Fruit fly (Drosophila melanogaster) whole organism, embryonic: ENCODE data around the gene CG10137.
A peak's percentile ranks its signal among the peaks of the same experiment; 100 is the strongest.

Experiments
- CG10209 ChIP-seq: fragments of 200-800 bp; sonication (Bioruptor generic); optimal IDR thresholded peaks from 3 replicates; lab custom pipeline; 2017; ENCODE audit warnings: missing biosample characterization, mild to moderate bottlenecking, missing genetic modification characterization, missing genetic modification reagents
- CG1024 ChIP-seq: fragments of 200-800 bp; sonication (Bioruptor generic); IDR thresholded peaks from 2 replicates; pipeline ENCODE4 v1.3.6; 2022; ENCODE audit warnings: missing biosample characterization, missing genetic modification characterization
- CG11695 ChIP-seq: fragments of 200-800 bp; sonication (Bioruptor generic); IDR thresholded peaks from 3 replicates; pipeline ENCODE4 v1.3.6; 2022; ENCODE audit warnings: missing biosample characterization, missing genetic modification characterization
- CG12236 ChIP-seq: fragments of 200-800 bp; sonication (Bioruptor generic); optimal IDR thresholded peaks from 2 replicates; lab custom pipeline; 2016; ENCODE audit warnings: missing biosample characterization, missing genetic modification characterization
- CG12299 ChIP-seq: fragments of 200-800 bp; sonication (Bioruptor generic); optimal IDR thresholded peaks from 2 replicates; lab custom pipeline; 2018; ENCODE audit warnings: missing biosample characterization, mild to moderate bottlenecking, missing genetic modification characterization
- CG12659 ChIP-seq: fragments of 200-800 bp; sonication (Bioruptor generic); optimal IDR thresholded peaks from 3 replicates; lab custom pipeline; 2017; ENCODE audit warnings: mild to moderate bottlenecking, missing biosample characterization, missing genetic modification reagents, missing genetic modification characterization
- CG13624 ChIP-seq: fragments of 200-800 bp; sonication (Bioruptor generic); optimal IDR thresholded peaks from 2 replicates; lab custom pipeline; 2016; ENCODE audit warnings: missing biosample characterization, missing genetic modification characterization
- CG13775 ChIP-seq: fragments of 200-800 bp; sonication (Bioruptor generic); optimal IDR thresholded peaks from 3 replicates; lab custom pipeline; 2017; ENCODE audit warnings: missing biosample characterization, mild to moderate bottlenecking, missing genetic modification characterization
- CG15514 ChIP-seq: fragments of 200-800 bp; sonication (Bioruptor generic); optimal IDR thresholded peaks from 3 replicates; lab custom pipeline; 2017; ENCODE audit warnings: missing biosample characterization, missing genetic modification characterization, mild to moderate bottlenecking, moderate library complexity, missing genetic modification reagents
- CG16779 ChIP-seq: fragments of 200-800 bp; sonication (Bioruptor generic); IDR thresholded peaks from 2 replicates; pipeline ENCODE4 v1.3.6; 2022; ENCODE audit warnings: missing biosample characterization, missing genetic modification characterization
- CG17359 ChIP-seq: fragments of 200-800 bp; sonication (Bioruptor generic); optimal IDR thresholded peaks from 3 replicates; lab custom pipeline; 2018; ENCODE audit warnings: missing biosample characterization, mild to moderate bottlenecking, missing genetic modification characterization, moderate library complexity
- CG1832 ChIP-seq: fragments of 200-800 bp; sonication (Bioruptor generic); optimal IDR thresholded peaks from 2 replicates; lab custom pipeline; 2017; ENCODE audit warnings: missing biosample characterization, mild to moderate bottlenecking, missing genetic modification characterization, inconsistent platforms
- CG31224 ChIP-seq: fragments of 200-800 bp; sonication (Bioruptor generic); IDR thresholded peaks from 2 replicates; pipeline ENCODE4 v1.3.6; 2022; ENCODE audit warnings: missing biosample characterization, missing genetic modification characterization
- CG31441 ChIP-seq: fragments of 200-800 bp; sonication (Bioruptor generic); IDR thresholded peaks from 2 replicates; pipeline ENCODE4 v1.3.6; 2022; ENCODE audit warnings: missing biosample characterization, missing genetic modification characterization
- CG3726 ChIP-seq: fragments of 200-800 bp; sonication (Bioruptor generic); IDR thresholded peaks from 3 replicates; pipeline ENCODE4, ENCODE4 v1.3.6; 2022; ENCODE audit warnings: missing biosample characterization, missing genetic modification characterization
- CG5953 ChIP-seq: fragments of 200-800 bp; sonication (Bioruptor generic); IDR thresholded peaks from 2 replicates; pipeline ENCODE4 v1.3.6; 2022; ENCODE audit warnings: missing biosample characterization, missing genetic modification characterization
- CG6254 ChIP-seq: fragments of 200-800 bp; sonication (Bioruptor generic); optimal IDR thresholded peaks from 3 replicates; lab custom pipeline; 2017; ENCODE audit warnings: mild to moderate bottlenecking, missing biosample characterization, missing genetic modification reagents, missing genetic modification characterization
- CG6272 ChIP-seq: fragments of 200-800 bp; sonication (Bioruptor generic); IDR thresholded peaks from 2 replicates; pipeline ENCODE4 v1.3.6; 2022; ENCODE audit warnings: missing biosample characterization, missing genetic modification characterization
- CG6689 ChIP-seq: fragments of 200-800 bp; sonication (Bioruptor generic); IDR thresholded peaks from 2 replicates; pipeline ENCODE4 v1.3.6; 2022; ENCODE audit warnings: missing biosample characterization, missing genetic modification characterization
- CG8281 ChIP-seq: fragments of 200-800 bp; sonication (Bioruptor generic); optimal IDR thresholded peaks from 2 replicates; lab custom pipeline; 2018; ENCODE audit warnings: missing biosample characterization, mild to moderate bottlenecking, missing genetic modification characterization, moderate library complexity
- CG9609 ChIP-seq: fragments of 200-800 bp; sonication (Bioruptor generic); optimal IDR thresholded peaks from 3 replicates; lab custom pipeline; 2016; ENCODE audit warnings: missing biosample characterization, missing genetic modification characterization
- Ets65A ChIP-seq: fragments of 200-800 bp; sonication (Bioruptor generic); peaks from one replicate; lab custom pipeline; 2016; ENCODE audit warnings: missing biosample characterization, missing genetic modification characterization
- Ets97D ChIP-seq: fragments of 200-800 bp; sonication (Bioruptor generic); optimal IDR thresholded peaks from 3 replicates; lab custom pipeline; 2016; ENCODE audit warnings: missing biosample characterization, missing genetic modification characterization
- Fer1 ChIP-seq: fragments of 200-800 bp; sonication (Bioruptor generic); optimal IDR thresholded peaks from 2 replicates; lab custom pipeline; 2017; ENCODE audit warnings: missing biosample characterization, mild to moderate bottlenecking, missing genetic modification characterization
- Gug ChIP-seq: fragments of 200-800 bp; sonication (Bioruptor generic); IDR thresholded peaks from 4 replicates; pipeline ENCODE4 v1.3.6; 2022; ENCODE audit warnings: missing biosample characterization, missing genetic modification characterization
- HmgD ChIP-seq: fragments of 200-800 bp; sonication (Bioruptor generic); optimal IDR thresholded peaks from 3 replicates; lab custom pipeline; 2016; ENCODE audit warnings: missing biosample characterization, missing genetic modification characterization
- HmgZ ChIP-seq: fragments of 200-800 bp; sonication (Bioruptor generic); optimal IDR thresholded peaks from 2 replicates; lab custom pipeline; 2018; ENCODE audit warnings: missing biosample characterization, mild to moderate bottlenecking, missing genetic modification characterization
- Hr3 ChIP-seq: fragments of 200-800 bp; sonication (Bioruptor generic); optimal IDR thresholded peaks from 3 replicates; lab custom pipeline; 2016; ENCODE audit warnings: missing biosample characterization, missing genetic modification characterization
- Lhr ChIP-seq: fragments of 200-800 bp; sonication (Bioruptor generic); optimal IDR thresholded peaks from 3 replicates; lab custom pipeline; 2017; ENCODE audit warnings: mild to moderate bottlenecking, missing biosample characterization, missing genetic modification reagents, missing genetic modification characterization
- MBD-R2 ChIP-seq: fragments of 200-800 bp; sonication (Bioruptor generic); IDR thresholded peaks from 2 replicates; pipeline ENCODE4 v1.3.6; 2022; ENCODE audit warnings: missing biosample characterization, missing genetic modification characterization
- Meics ChIP-seq: fragments of 200-800 bp; sonication (Bioruptor generic); optimal IDR thresholded peaks from 2 replicates; lab custom pipeline; 2017; ENCODE audit warnings: missing biosample characterization, mild to moderate bottlenecking, missing genetic modification characterization
- Sry-β ChIP-seq: fragments of 200-800 bp; sonication (Bioruptor generic); optimal IDR thresholded peaks from 2 replicates; lab custom pipeline; 2018; ENCODE audit warnings: missing biosample characterization, mild to moderate bottlenecking, missing genetic modification characterization, moderate library complexity
- ac ChIP-seq: fragments of 200-800 bp; sonication (Bioruptor generic); optimal IDR thresholded peaks from 3 replicates; lab custom pipeline; 2017; ENCODE audit warnings: missing biosample characterization, mild to moderate bottlenecking, missing genetic modification characterization
- ash1 ChIP-seq: fragments of 200-800 bp; sonication (Bioruptor generic); optimal IDR thresholded peaks from 2 replicates; lab custom pipeline; 2018; ENCODE audit warnings: missing biosample characterization, mild to moderate bottlenecking, missing genetic modification characterization
- dm ChIP-seq: fragments of 200-800 bp; sonication (Bioruptor generic); optimal IDR thresholded peaks from 3 replicates; lab custom pipeline; 2016; ENCODE audit warnings: missing biosample characterization, missing genetic modification characterization
- dpn ChIP-seq, 2 experiments: fragments of 200-800 bp; sonication (Bioruptor generic); optimal IDR thresholded peaks; 3 replicates each; lab custom pipeline; 2016; ENCODE audit warnings: missing biosample characterization in 2 of 2, missing genetic modification characterization in 2 of 2
- fd64A ChIP-seq: fragments of 200-800 bp; sonication (Bioruptor generic); optimal IDR thresholded peaks from 3 replicates; lab custom pipeline; 2018; ENCODE audit warnings: missing biosample characterization, mild to moderate bottlenecking, missing genetic modification characterization
- fru ChIP-seq: fragments of >200 bp; optimal IDR thresholded peaks from 2 replicates; lab custom pipeline; 2017
- gsb-n ChIP-seq: fragments of 200-800 bp; sonication (Bioruptor generic); optimal IDR thresholded peaks from 3 replicates; lab custom pipeline; 2018; ENCODE audit warnings: missing biosample characterization, mild to moderate bottlenecking, missing genetic modification characterization
- h ChIP-seq: fragments of >200 bp; optimal IDR thresholded peaks from 2 replicates; lab custom pipeline; 2017
- insv ChIP-seq, 2 experiments: fragments of 200-800 bp; sonication (Bioruptor generic); optimal IDR thresholded peaks; 3 replicates each; lab custom pipeline; 2016 to 2018; ENCODE audit warnings: missing biosample characterization in 2 of 2, missing genetic modification characterization in 2 of 2
- jing ChIP-seq: fragments of 200-800 bp; sonication (Bioruptor generic); optimal IDR thresholded peaks from 2 replicates; lab custom pipeline; 2018; ENCODE audit warnings: missing biosample characterization, mild to moderate bottlenecking, missing genetic modification characterization
- jumu ChIP-seq: fragments of 200-800 bp; sonication (Bioruptor generic); optimal IDR thresholded peaks from 3 replicates; lab custom pipeline; 2016; ENCODE audit warnings: missing biosample characterization, missing genetic modification characterization
- kah ChIP-seq: fragments of 200-800 bp; sonication (Bioruptor generic); optimal IDR thresholded peaks from 2 replicates; lab custom pipeline; 2018; ENCODE audit warnings: missing biosample characterization, mild to moderate bottlenecking, missing genetic modification characterization
- lilli ChIP-seq: fragments of 200-800 bp; sonication (Bioruptor generic); optimal IDR thresholded peaks from 3 replicates; lab custom pipeline; 2016; ENCODE audit warnings: missing biosample characterization, missing genetic modification characterization
- odd ChIP-seq: fragments of 200-800 bp; sonication (Bioruptor generic); optimal IDR thresholded peaks from 2 replicates; lab custom pipeline; 2017; ENCODE audit warnings: missing biosample characterization, mild to moderate bottlenecking, missing genetic modification characterization
- phol ChIP-seq: fragments of 200-800 bp; sonication (Bioruptor generic); optimal IDR thresholded peaks from 3 replicates; lab custom pipeline; 2018; ENCODE audit warnings: missing biosample characterization, mild to moderate bottlenecking, missing genetic modification characterization, moderate library complexity
- slp2 ChIP-seq: fragments of 200-800 bp; sonication (Bioruptor generic); optimal IDR thresholded peaks from 2 replicates; lab custom pipeline; 2016; ENCODE audit warnings: missing biosample characterization, missing genetic modification characterization
- tll ChIP-seq, 2 experiments: fragments of 200-800 bp in 1 of 2; fragments of >200 bp in 1 of 2; sonication (Bioruptor generic) in 1 of 2; optimal IDR thresholded peaks; 2 replicates each; lab custom pipeline; 2017 to 2019; ENCODE audit warnings: missing biosample characterization in 2 of 2, missing genetic modification characterization in 2 of 2, mild to moderate bottlenecking in 1 of 2, moderate library complexity in 1 of 2
- toy ChIP-seq: fragments of 200-800 bp; sonication (Bioruptor generic); IDR thresholded peaks from 2 replicates; pipeline ENCODE4 v1.3.6; 2022; ENCODE audit warnings: missing biosample characterization, missing genetic modification characterization
- trem ChIP-seq: fragments of 200-800 bp; optimal IDR thresholded peaks from 3 replicates; lab custom pipeline; 2019; ENCODE audit warnings: missing biosample characterization, mild to moderate bottlenecking, missing genetic modification characterization, moderate library complexity
- zfh1 ChIP-seq: fragments of 200-800 bp; sonication (Bioruptor generic); IDR thresholded peaks from 3 replicates; pipeline ENCODE4 v1.3.6; 2022; ENCODE audit warnings: missing biosample characterization, missing genetic modification characterization

CG10137 gene

DNA sequence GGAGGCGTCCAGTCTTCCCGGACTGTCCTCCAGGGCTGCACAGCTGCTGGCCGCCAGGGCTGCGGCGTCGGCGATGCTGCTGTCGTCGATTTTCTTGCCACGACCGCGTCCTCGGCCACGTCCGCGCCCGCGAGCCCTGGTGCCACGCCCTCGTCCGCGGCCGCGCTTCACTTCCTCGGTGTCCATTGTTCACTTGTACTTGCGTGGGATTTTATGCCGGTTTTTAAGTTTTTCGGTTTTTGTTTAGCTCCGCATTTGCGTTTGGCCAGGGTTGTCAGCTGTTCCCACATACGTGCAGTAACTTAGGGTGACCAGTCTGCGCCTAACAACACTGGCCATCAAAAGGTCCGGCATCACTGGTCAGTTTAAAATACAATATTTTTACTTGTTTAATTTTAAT, 55.7 kb downstream of the CG10137 start, which contains the start of gene Hakai (continued):
- TF ChIP-seq CG6254 (GFP tag; lab: Kevin White, UChicago) (peak; percentile 35), CG31441 (GFP tag; lab: Robert Waterston, UW) (peak; percentile 25; the same call in 1 of the 2 replicates), CG17359 (no peak), CG1832 (peak; percentile 13), MBD-R2 (GFP tag; lab: Robert Waterston, UW) (peak; percentile 94), trem (tag; lab: Kevin White, UChicago) (peak; percentile 70), CG10209 (GFP tag; lab: Kevin White, UChicago) (peak; percentile 11), jing (no peak), CG13624 (GFP tag; lab: Kevin White, UChicago) (peak; percentile 77), Ets65A (GFP tag; lab: Kevin White, UChicago) (peak; percentile 94), Hr3 (GFP tag; lab: Kevin White, UChicago) (peak; percentile 30), h (lab: Kevin White, UChicago) (no peak), CG6689 (GFP tag; lab: Robert Waterston, UW) (peak; percentile 52), phol (tag; lab: Kevin White, UChicago) (peak; percentile 70), fru (lab: Kevin White, UChicago) (no peak), fd64A (GFP tag; lab: Kevin White, UChicago) (no peak), insv (GFP tag; optimal IDR thresholded peaks at IDR 0.05; lab: Kevin White, UChicago) (no peak), Lhr (GFP tag; lab: Kevin White, UChicago) (peak; percentile 70), Fer1 (GFP tag; lab: Kevin White, UChicago) (peak; percentile 66), CG31224 (peak; percentile 34; the same call in 1 of the 2 replicates), CG5953 (GFP tag; lab: Robert Waterston, UW) (no peak), Gug (GFP tag; lab: Robert Waterston, UW) (peak; percentile 83), HmgD (GFP tag; lab: Kevin White, UChicago) (peak; percentile 13), CG11695 (GFP tag; lab: Robert Waterston, UW) (no peak), tll (GFP tag; optimal IDR thresholded peaks at IDR 0.05; lab: Kevin White, UChicago) (no peak), Sry-β (GFP tag; lab: Kevin White, UChicago) (no peak), dpn (GFP tag; optimal IDR thresholded peaks at IDR 0.05; lab: Kevin White, UChicago) (peak; percentile 65 to 73), jumu (GFP tag; lab: Kevin White, UChicago) (peak; percentile 71), CG1024 (GFP tag; lab: Robert Waterston, UW) (peak; percentile 12; the same call in 1 of the 2 replicates), Meics (GFP tag; lab: Kevin White, UChicago) (peak; percentile 18), kah (peak; percentile 5), CG6272 (GFP tag; lab: Robert Waterston, UW) (peak; percentile 50; the same call in 1 of the 2 replicates), CG12236 (no peak), slp2 (GFP tag; lab: Kevin White, UChicago) (peak; percentile 40), CG13775 (GFP tag; lab: Kevin White, UChicago) (peak; percentile 71), gsb-n (tag; lab: Kevin White, UChicago) (peak; percentile 28), HmgZ (tag; lab: Kevin White, UChicago) (peak; percentile 57), CG8281 (no peak), odd (no peak), CG12299 (no peak), zfh1 (peak; percentile 68; the same call in 2 of the 3 replicates), ash1 (GFP tag; lab: Kevin White, UChicago) (no peak), toy (no peak), lilli (peak; percentile 76), CG12659 (peak; percentile 71), CG15514 (GFP tag; lab: Kevin White, UChicago) (peak; percentile 97), dm (GFP tag; lab: Kevin White, UChicago) (peak; percentile 62), Ets97D (GFP tag; lab: Kevin White, UChicago) (peak; percentile 73), CG16779 (GFP tag; lab: Robert Waterston, UW) (no peak), CG3726 (no peak), CG9609 (peak; percentile 64), ac (GFP tag; lab: Kevin White, UChicago) (no peak)
